Worm (Caenorhabditis elegans) whole organism, L3 larva: ENCODE measurements around the gene tofu-6.

Experiments used
- ceh-82 ChIP-seq: fragments of 150-350 bp; optimal IDR thresholded peaks from 2 replicates; lab custom pipeline; 2014; ENCODE audit warnings: missing biosample characterization, missing genetic modification characterization
- egl-27 ChIP-seq: sonication (generic microtip); optimal IDR thresholded peaks from 4 replicates; lab custom pipeline; 2017; ENCODE audit warnings: missing biosample characterization, missing genetic modification reagents, missing genetic modification characterization
- elt-1 ChIP-seq: fragments of 150-350 bp; optimal IDR thresholded peaks from 2 replicates; lab custom pipeline; 2014; ENCODE audit warnings: missing biosample characterization, missing genetic modification characterization
- jun-1 ChIP-seq: fragments of 150-350 bp; optimal IDR thresholded peaks from 2 replicates; lab custom pipeline; 2014; ENCODE audit warnings: missing biosample characterization, missing genetic modification reagents, missing genetic modification characterization
- mdl-1 ChIP-seq: fragments of 150-350 bp; optimal IDR thresholded peaks from 2 replicates; lab custom pipeline; 2014; ENCODE audit warnings: missing biosample characterization, missing genetic modification characterization
- nfya-1 ChIP-seq: sonication (generic microtip); optimal IDR thresholded peaks from 2 replicates; lab custom pipeline; 2017; ENCODE audit warnings: missing genetic modification characterization, mild to moderate bottlenecking, missing compliant biosample characterization, antibody characterized with exemption, moderate library complexity; ENCODE audit not compliant: insufficient read depth
- nhr-76 ChIP-seq: fragments of 150-350 bp; sonication (generic microtip); optimal IDR thresholded peaks from 5 replicates; lab custom pipeline; 2014; ENCODE audit warnings: missing biosample characterization, missing genetic modification characterization
- snpc-4 ChIP-seq: fragments of 150-350 bp; optimal IDR thresholded peaks from 2 replicates; lab custom pipeline; 2014; ENCODE audit warnings: missing biosample characterization, missing genetic modification characterization
- unc-62 ChIP-seq: fragments of 150-350 bp; sonication (generic microtip); optimal IDR thresholded peaks from 4 replicates; lab custom pipeline; 2014; ENCODE audit warnings: missing biosample characterization, missing genetic modification reagents, missing genetic modification characterization
- zag-1 ChIP-seq: fragments of 150-350 bp; optimal IDR thresholded peaks from 2 replicates; lab custom pipeline; 2014; ENCODE audit warnings: missing biosample characterization, missing genetic modification characterization
- ztf-11 ChIP-seq: fragments of 150-350 bp; optimal IDR thresholded peaks from 2 replicates; lab custom pipeline; 2014; ENCODE audit warnings: missing biosample characterization, missing genetic modification characterization

- TF ChIP-seq nhr-76 (tag; lab: Kevin White, UChicago) (no peak), snpc-4 (tag; lab: Kevin White, UChicago) (no peak), zag-1 (tag; lab: Kevin White, UChicago) (no peak), egl-27 (tag; lab: Kevin White, UChicago) (no peak), jun-1 (tag; lab: Kevin White, UChicago) (no peak), unc-62 (GFP tag; lab: Kevin White, UChicago) (no peak), nfya-1 (tag; lab: Kevin White, UChicago) (no peak), ztf-11 (tag; lab: Kevin White, UChicago) (no peak), elt-1 (tag; lab: Kevin White, UChicago) (no peak), mdl-1 (tag; lab: Kevin White, UChicago) (no peak), ceh-82 (no peak)
Observed at ce11 chrII:5414040-5414439, 7.0 kb upstream of the tofu-6 start, which contains the start of the genes EEED8.14 and EEED8.3.
